Fruit fly (Drosophila melanogaster) S2 (cell line): ENCODE results near the gene Gr28b.

Experiments
- CG8478 ChIP-seq: fragments of >200 bp; optimal IDR thresholded peaks from 2 replicates; lab custom pipeline; 2018
- CTCF ChIP-seq, 2 experiments: fragments of >200 bp; optimal IDR thresholded peaks; 2 replicates each; lab custom pipeline; 2018

DNA sequence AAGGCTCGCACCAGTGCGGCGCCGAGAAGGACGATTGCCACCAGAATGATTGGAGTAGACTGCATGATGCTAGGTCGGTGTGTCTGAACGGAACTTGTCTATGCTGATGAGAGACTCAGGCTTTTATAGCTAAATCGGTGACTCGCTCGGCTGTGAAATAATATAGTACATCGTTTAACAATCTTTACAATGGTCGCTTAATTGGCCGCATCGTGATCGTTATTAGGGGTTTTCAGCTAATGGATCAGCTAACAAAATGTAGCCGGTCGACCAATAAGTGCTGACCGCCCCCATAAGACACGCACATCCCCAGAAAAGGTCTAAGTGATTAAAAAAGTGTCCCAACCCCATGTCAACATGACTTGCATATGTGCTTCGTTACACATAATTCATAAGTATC is 35.2 kb upstream of the Gr28b start, which contains the start of gene Obp28a:
- TF ChIP-seq CG8478 (lab: Kevin White, UChicago) (no peak), CTCF (optimal IDR thresholded peaks at IDR 0.05; lab: Kevin White, UChicago) (no peak)
